Fruit fly (Drosophila melanogaster): ENCODE results near the gene CG43797.

dm6 chr2L:4021608-4022342, 22.0 kb downstream of the CG43797 start:
- TF ChIP-seq Sox102F (GFP tag; optimal IDR thresholded peaks at IDR 0.05) (no peak), Gug (GFP tag; IDR thresholded peaks at IDR 0.05) (no peak), Eip78C (GFP tag) (peak; percentile 19)
